Fruit fly (Drosophila melanogaster): ENCODE data around the gene CG8500.

Gene CG8500

DNA sequence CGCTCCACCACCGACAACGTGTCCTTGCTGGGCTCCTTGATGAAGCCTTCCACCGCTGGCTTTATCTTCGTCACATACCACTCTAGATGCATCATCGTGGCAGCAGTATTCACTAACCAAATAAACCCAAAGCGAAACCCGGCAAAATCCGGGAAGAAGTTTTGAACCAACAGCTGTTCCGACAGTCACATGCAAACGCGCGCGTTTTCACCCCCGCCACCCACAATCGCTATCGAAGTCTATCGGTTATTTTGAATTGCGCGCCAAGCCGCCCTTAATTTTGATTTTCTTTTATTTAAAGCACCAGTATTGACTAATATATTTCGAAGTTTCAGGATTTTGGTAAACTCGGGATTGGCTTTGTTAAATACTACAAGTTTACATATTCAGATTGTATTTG lies 30.0 kb upstream of the CG8500 start, which contains the start of gene Tti1 (continued):
- TF ChIP-seq Dref (GFP tag; IDR thresholded peaks at IDR 0.05), result peak; percentile 83
- peak; percentile 26 for TF ChIP-seq Sin3A (optimal IDR thresholded peaks at IDR 0.05)
- no peak for TF ChIP-seq fu2 (GFP tag; optimal IDR thresholded peaks at IDR 0.05)
- no peak for TF ChIP-seq nau (GFP tag; optimal IDR thresholded peaks at IDR 0.05)
- peak; percentile 46; the same call in 1 of the 2 replicates for TF ChIP-seq Bgb (GFP tag; IDR thresholded peaks at IDR 0.05; ENCODE audit: partially characterized antibody)
- TF ChIP-seq CG6791 (GFP tag; IDR thresholded peaks at IDR 0.05; ENCODE audit: partially characterized antibody), result peak; percentile 61; the same call in 2 of the 3 replicates
- no peak for TF ChIP-seq Optix (GFP tag; IDR thresholded peaks at IDR 0.05)
- TF ChIP-seq Elba2 (GFP tag; optimal IDR thresholded peaks at IDR 0.05), result no peak
- 0 out of 2 replicates have a peak, but pooled peaks have one; percentile 27 for TF ChIP-seq sna (GFP tag; IDR thresholded peaks at IDR 0.05; ENCODE audit: partially characterized antibody)
- TF ChIP-seq CG15514 (GFP tag; optimal IDR thresholded peaks at IDR 0.05), result peak; percentile 14
- TF ChIP-seq schlank (tag; optimal IDR thresholded peaks at IDR 0.05), result no peak

DNA sequence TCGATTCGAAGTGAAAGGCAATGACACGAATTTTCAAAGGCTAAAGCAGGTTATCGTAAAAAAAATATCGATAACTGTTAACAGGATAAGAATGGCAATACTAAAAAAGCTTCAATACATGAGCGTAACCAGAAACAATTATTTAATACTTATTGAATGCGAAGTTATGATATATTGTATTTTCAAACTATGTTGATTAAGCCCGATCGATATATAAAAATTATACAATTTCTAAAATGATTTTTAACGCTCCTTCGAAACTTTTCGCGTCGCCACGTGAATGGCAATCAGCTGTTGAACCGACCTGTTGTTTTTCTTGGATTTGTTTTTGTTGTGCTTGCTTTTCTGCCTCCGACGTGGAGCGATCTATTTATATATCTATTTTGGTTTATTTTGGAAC lies 28.3 kb upstream of the CG8500 start, which contains the start of the genes Alg12 and Rpt3R:
Alg12 (plus strand) TSS at position 305 of the 400 bp plus-strand sequence.
Rpt3R (minus strand) TSS at position 324 of the 400 bp plus-strand sequence.
- TF ChIP-seq so (GFP tag; IDR thresholded peaks at IDR 0.05) (no peak), chn (GFP tag; optimal IDR thresholded peaks at IDR 0.05) (no peak), sna (GFP tag; IDR thresholded peaks at IDR 0.05; ENCODE audit: partially characterized antibody) (peak; percentile 54; the same call in 1 of the 2 replicates), crp (GFP tag; optimal IDR thresholded peaks at IDR 0.05) (peak; percentile 28 to 90), Bgb (GFP tag; IDR thresholded peaks at IDR 0.05; ENCODE audit: partially characterized antibody) (peak; percentile 35; the same call in 1 of the 2 replicates), Dll (GFP tag; IDR thresholded peaks at IDR 0.05; ENCODE audit: partially characterized antibody) (peak; percentile 81), trem (tag; optimal IDR thresholded peaks at IDR 0.05) (peak; percentile 36), phol (tag; optimal IDR thresholded peaks at IDR 0.05) (peak; percentile 15), scrt (GFP tag; optimal IDR thresholded peaks at IDR 0.05) (peak; percentile 95), zen2 (GFP tag; IDR thresholded peaks at IDR 0.05; ENCODE audit: partially characterized antibody) (peak; percentile 8; the same call in 1 of the 3 replicates), hbn (GFP tag; IDR thresholded peaks at IDR 0.05; ENCODE audit: partially characterized antibody) (peak; percentile 62; the same call in 1 of the 2 replicates), Sry-δ (GFP tag; optimal IDR thresholded peaks at IDR 0.05) (peak; percentile 40), CG4360 (GFP tag; IDR thresholded peaks at IDR 0.05) (peak; percentile 27; the same call in 1 of the 2 replicates), abd-A (tag; optimal IDR thresholded peaks at IDR 0.05) (no peak), MBD-R2 (GFP tag; IDR thresholded peaks at IDR 0.05) (peak; percentile 72), CG14710 (tag; optimal IDR thresholded peaks at IDR 0.05) (peak; percentile 39), CG3995 (GFP tag; optimal IDR thresholded peaks at IDR 0.05) (peak; percentile 32), nmo (GFP tag; optimal IDR thresholded peaks at IDR 0.05) (peak; percentile 5), jigr1 (GFP tag; IDR thresholded peaks at IDR 0.05) (no peak), stwl (tag; optimal IDR thresholded peaks at IDR 0.05) (peak; percentile 29), Ets65A (GFP tag) (no peak), knrl (GFP tag; IDR thresholded peaks at IDR 0.05; ENCODE audit: partially characterized antibody) (peak; percentile 32; the same call in 1 of the 3 replicates), CG2129 (GFP tag; IDR thresholded peaks at IDR 0.05; ENCODE audit: partially characterized antibody) (0 out of 2 replicates have a peak, but pooled peaks have one; percentile 26), Taf1 (GFP tag; IDR thresholded peaks at IDR 0.05) (no peak), Sin3A (optimal IDR thresholded peaks at IDR 0.05) (peak; percentile 22), kah (GFP tag; optimal IDR thresholded peaks at IDR 0.05) (peak; percentile 94), pzg (GFP tag; optimal IDR thresholded peaks at IDR 0.05) (peak; percentile 38), CG14860 (GFP tag; IDR thresholded peaks at IDR 0.05; ENCODE audit: partially characterized antibody) (0 out of 3 replicates have a peak, but pooled peaks have one; percentile 30), D19B (GFP tag; optimal IDR thresholded peaks at IDR 0.05) (no peak), BEAF-32 (GFP tag; optimal IDR thresholded peaks at IDR 0.05) (peak; percentile 62), amos (GFP tag; IDR thresholded peaks at IDR 0.05; ENCODE audit: partially characterized antibody) (peak; percentile 41; the same call in 1 of the 2 replicates), bbx (GFP tag; IDR thresholded peaks at IDR 0.05; ENCODE audit: partially characterized antibody) (peak; percentile 37; the same call in 1 of the 2 replicates), E2f2 (GFP tag; IDR thresholded peaks at IDR 0.05) (peak; percentile 70), CG8359 (GFP tag; optimal IDR thresholded peaks at IDR 0.05; ENCODE audit: borderline replicate concordance) (no peak), unc-4 (GFP tag; IDR thresholded peaks at IDR 0.05; ENCODE audit: partially characterized antibody) (peak; percentile 62), Dp (GFP tag; optimal IDR thresholded peaks at IDR 0.05) (peak; percentile 62), CG16813 (GFP tag; IDR thresholded peaks at IDR 0.05; ENCODE audit: partially characterized antibody) (peak; percentile 48; the same call in 2 of the 3 replicates), CG10267 (tag; optimal IDR thresholded peaks at IDR 0.05) (peak; percentile 11)

All from whole organism, embryonic.